Worm (Caenorhabditis elegans): ENCODE measurements around the gene T05C12.11.

- no peak for TF ChIP-seq fkh-10 (GFP tag; optimal IDR thresholded peaks at IDR 0.05)
- TF ChIP-seq ama-1 (optimal IDR thresholded peaks at IDR 0.05): no peak
- TF ChIP-seq ceh-82 (tag; optimal IDR thresholded peaks at IDR 0.05): no peak
- no peak for TF ChIP-seq lin-39 (tag; optimal IDR thresholded peaks at IDR 0.05)
- no peak for TF ChIP-seq nhr-76 (tag; optimal IDR thresholded peaks at IDR 0.05)
- TF ChIP-seq unc-62 (GFP tag; optimal IDR thresholded peaks at IDR 0.05 in 1 of 2): no peak
- no peak for TF ChIP-seq unc-62 (tag; optimal IDR thresholded peaks at IDR 0.05)
- no peak for TF ChIP-seq egl-27 (tag; optimal IDR thresholded peaks at IDR 0.05)
- TF ChIP-seq lsy-2 (tag; optimal IDR thresholded peaks at IDR 0.05): no peak
- TF ChIP-seq nhr-237 (tag; optimal IDR thresholded peaks at IDR 0.05): no peak
- TF ChIP-seq nhr-11 (tag; optimal IDR thresholded peaks at IDR 0.05): no peak
Observed at ce11 chrII:8204039-8204438, 33.8 kb upstream of the T05C12.11 start, which contains the start of gene col-76.

Data from whole organism, L4 larva.